Fruit fly (Drosophila melanogaster): Measurements from ENCODE around the gene CG14302.

CG14302 gene

DNA sequence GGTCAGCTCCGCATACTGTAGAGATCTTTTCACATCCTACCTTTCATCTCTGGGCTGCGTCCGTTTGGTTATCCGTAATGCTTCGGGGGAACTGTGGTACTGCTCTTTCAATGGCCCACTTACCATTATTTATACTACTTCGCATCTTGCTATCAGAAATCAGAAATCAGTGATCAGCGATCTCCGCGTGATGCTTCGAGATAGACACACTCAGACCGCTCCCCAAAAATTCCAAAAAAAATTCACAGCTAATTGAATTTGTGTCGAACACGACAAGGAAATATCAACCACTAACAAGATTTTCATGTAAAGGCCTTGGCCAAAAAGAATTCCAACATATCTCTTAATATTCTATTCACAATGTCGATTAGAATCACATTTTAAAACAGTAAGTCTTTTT lies 4.1 kb upstream of the CG14302 start, which contains the start of gene CG7715:
Gene CG7715, minus strand, starts transcription at position 101 of the 400 bp plus-strand sequence.
- TF ChIP-seq CG4318 (GFP tag; optimal IDR thresholded peaks at IDR 0.05): no peak
- no peak for TF ChIP-seq fd85E (GFP tag; optimal IDR thresholded peaks at IDR 0.05)
- TF ChIP-seq fd59A (GFP tag; optimal IDR thresholded peaks at IDR 0.05): no peak
- no peak for TF ChIP-seq CG10631 (GFP tag; optimal IDR thresholded peaks at IDR 0.05)
- TF ChIP-seq Hr38 (GFP tag; optimal IDR thresholded peaks at IDR 0.05): no peak
- no peak for TF ChIP-seq CG16779 (tag; optimal IDR thresholded peaks at IDR 0.05)
- no peak for TF ChIP-seq CG6792 (GFP tag; optimal IDR thresholded peaks at IDR 0.05)
- TF ChIP-seq CG10669 (GFP tag; optimal IDR thresholded peaks at IDR 0.05): no peak
- no peak for TF ChIP-seq CG8119 (GFP tag; IDR thresholded peaks at IDR 0.05)
- no peak for TF ChIP-seq CG11762 (GFP tag; optimal IDR thresholded peaks at IDR 0.05; ENCODE audit: insufficient read depth)
- no peak for TF ChIP-seq CG31627 (GFP tag; optimal IDR thresholded peaks at IDR 0.05)
- no peak for TF ChIP-seq CG3919 (GFP tag; optimal IDR thresholded peaks at IDR 0.05)
- TF ChIP-seq svp (GFP tag): no peak
- no peak for TF ChIP-seq salr (GFP tag; optimal IDR thresholded peaks at IDR 0.05)
- no peak for TF ChIP-seq CG6163 (GFP tag; IDR thresholded peaks at IDR 0.05)
- no peak for TF ChIP-seq CG8319 (GFP tag; optimal IDR thresholded peaks at IDR 0.05)
- no peak for TF ChIP-seq dsx (GFP tag; optimal IDR thresholded peaks at IDR 0.05; ENCODE audit: poor library complexity, severe bottlenecking)
- no peak for TF ChIP-seq Sox102F (GFP tag; optimal IDR thresholded peaks at IDR 0.05)

DNA sequence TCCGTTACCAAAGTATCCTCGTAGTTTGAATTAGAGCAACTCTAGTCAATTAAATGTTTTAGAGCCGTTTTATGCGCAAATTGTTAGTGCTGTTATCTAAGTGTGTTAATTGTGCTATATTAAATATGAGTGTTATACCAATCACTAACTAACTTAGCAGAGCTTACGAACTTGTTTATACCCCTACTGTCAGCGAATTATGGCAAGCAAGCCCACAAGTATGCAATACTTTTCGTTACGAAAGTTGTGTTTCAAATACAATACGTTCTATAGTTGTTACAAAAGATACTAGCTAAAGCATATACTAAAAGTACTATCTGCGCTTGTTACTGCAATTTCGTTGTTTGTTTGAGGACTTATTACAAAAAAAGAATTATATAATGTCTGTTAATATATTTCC lies 1.2 kb upstream of the CG14302 start:
- TF ChIP-seq salr (GFP tag; optimal IDR thresholded peaks at IDR 0.05) (no peak), CG3919 (GFP tag; optimal IDR thresholded peaks at IDR 0.05) (no peak)

DNA sequence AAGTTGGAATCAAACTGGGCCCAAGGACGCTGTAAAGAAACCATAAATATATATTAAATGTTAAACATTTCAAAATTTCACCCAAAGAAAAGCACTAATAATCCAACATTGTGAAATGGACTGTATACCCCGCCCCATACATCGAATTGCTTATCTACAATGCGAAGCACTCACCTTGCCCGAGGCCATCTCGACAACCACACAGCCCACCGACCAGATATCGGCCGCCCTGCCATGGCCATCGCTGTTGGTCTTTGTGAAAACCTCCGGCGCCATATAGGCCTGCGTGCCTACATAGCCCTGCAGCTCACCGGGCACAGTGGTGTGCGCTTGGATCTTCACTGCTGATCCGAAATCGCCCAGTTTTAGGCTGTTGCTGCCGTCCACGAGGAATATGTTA lies 1.1 kb downstream of the CG14302 start:
- TF ChIP-seq svp (GFP tag) (peak; percentile 63), cyc (GFP tag; optimal IDR thresholded peaks at IDR 0.05) (no peak)

DNA sequence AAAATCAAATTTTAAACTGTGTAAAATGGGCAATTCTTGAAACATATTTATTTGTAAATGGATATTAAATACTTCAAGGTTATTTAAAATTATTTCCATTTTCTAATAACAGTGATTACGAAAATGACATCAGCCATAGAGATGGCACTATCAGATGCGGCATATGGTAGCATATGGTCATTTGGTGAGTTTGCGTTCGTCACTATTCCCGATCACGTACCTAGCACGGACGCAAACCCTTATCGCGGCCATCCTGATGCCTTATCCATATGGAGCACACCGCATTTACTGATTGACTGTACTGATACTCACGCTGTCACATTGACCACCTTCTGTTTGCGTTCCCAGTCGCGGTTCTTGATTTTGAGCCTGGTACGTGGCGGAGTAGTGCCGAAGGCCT lies 5.6 kb downstream of the CG14302 start:
- TF ChIP-seq CG3919 (GFP tag; optimal IDR thresholded peaks at IDR 0.05) (no peak), dsx (GFP tag; optimal IDR thresholded peaks at IDR 0.05; ENCODE audit: poor library complexity, severe bottlenecking) (no peak), topi (GFP tag; optimal IDR thresholded peaks at IDR 0.05) (no peak), Hr4 (GFP tag; optimal IDR thresholded peaks at IDR 0.05) (no peak), Hr39 (GFP tag; optimal IDR thresholded peaks at IDR 0.05) (no peak), CG10669 (GFP tag; optimal IDR thresholded peaks at IDR 0.05) (no peak), salr (GFP tag; optimal IDR thresholded peaks at IDR 0.05) (no peak), Sox15 (GFP tag; optimal IDR thresholded peaks at IDR 0.05) (no peak), fd85E (GFP tag; optimal IDR thresholded peaks at IDR 0.05) (no peak), cyc (GFP tag; optimal IDR thresholded peaks at IDR 0.05) (no peak), CG11762 (GFP tag; optimal IDR thresholded peaks at IDR 0.05; ENCODE audit: insufficient read depth) (no peak), CG8319 (GFP tag; optimal IDR thresholded peaks at IDR 0.05) (no peak), CG34406 (GFP tag; optimal IDR thresholded peaks at IDR 0.05) (no peak), Gug (GFP tag; IDR thresholded peaks at IDR 0.05) (no peak)

DNA sequence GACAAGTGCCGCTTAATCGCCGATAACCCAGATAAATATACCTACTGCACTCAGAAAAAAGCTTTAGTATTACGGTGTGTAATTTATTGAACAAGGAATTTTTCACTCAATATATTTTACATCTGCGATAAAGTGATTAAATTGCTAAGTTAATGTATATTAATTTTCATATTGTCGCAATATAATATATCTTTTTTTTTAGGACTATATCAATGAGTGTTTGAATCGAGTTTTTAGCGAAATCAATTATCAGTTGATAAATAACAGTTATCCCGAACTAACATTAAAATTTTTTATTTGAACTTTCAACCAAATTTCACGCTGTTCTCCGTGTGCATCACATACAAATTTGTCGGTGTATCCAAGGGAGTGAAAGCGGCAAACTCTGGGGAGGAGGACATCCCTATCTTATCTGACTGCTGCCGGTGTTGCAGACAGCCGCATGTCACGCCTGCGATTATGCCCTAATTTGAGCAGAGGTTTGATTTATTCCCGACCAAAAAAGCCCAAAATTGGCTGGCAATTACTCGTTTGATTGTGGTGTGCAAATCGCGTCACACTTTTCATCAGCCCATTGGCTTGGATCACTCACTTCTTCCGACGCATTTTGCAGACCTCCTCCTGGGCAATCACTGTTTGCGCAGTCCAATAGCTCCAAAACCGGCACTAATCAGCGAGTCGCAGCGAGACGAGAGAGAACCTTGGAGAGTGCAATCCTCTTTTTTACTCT lies 6.4 kb downstream of the CG14302 start:
- TF ChIP-seq CG1621 (tag; optimal IDR thresholded peaks at IDR 0.05) (no peak), CG6808 (GFP tag; optimal IDR thresholded peaks at IDR 0.05) (no peak), Sox15 (GFP tag; optimal IDR thresholded peaks at IDR 0.05) (no peak), dac (GFP tag; optimal IDR thresholded peaks at IDR 0.05) (no peak), fd59A (GFP tag; optimal IDR thresholded peaks at IDR 0.05) (peak; percentile 26), OdsH (GFP tag; optimal IDR thresholded peaks at IDR 0.05) (no peak), Sox14 (GFP tag; optimal IDR thresholded peaks at IDR 0.05) (no peak), CG11762 (GFP tag; optimal IDR thresholded peaks at IDR 0.05; ENCODE audit: insufficient read depth) (no peak), svp (GFP tag) (peak; percentile 82), CG6163 (GFP tag; IDR thresholded peaks at IDR 0.05) (no peak), Blimp-1 (GFP tag; optimal IDR thresholded peaks at IDR 0.05) (no peak), topi (GFP tag; optimal IDR thresholded peaks at IDR 0.05) (no peak), Gug (GFP tag; IDR thresholded peaks at IDR 0.05) (no peak), Ets96B (tag; optimal IDR thresholded peaks at IDR 0.05) (peak; percentile 17), CG9139 (GFP tag; optimal IDR thresholded peaks at IDR 0.05) (no peak), CG31627 (GFP tag; optimal IDR thresholded peaks at IDR 0.05) (peak; percentile 29), eg (GFP tag; IDR thresholded peaks at IDR 0.05) (peak; percentile 16; the same call in 1 of the 3 replicates), fd85E (GFP tag; optimal IDR thresholded peaks at IDR 0.05) (no peak), Eip93F (GFP tag; optimal IDR thresholded peaks at IDR 0.05) (no peak), vri (GFP tag; optimal IDR thresholded peaks at IDR 0.05) (peak; percentile 28), achi (GFP tag; optimal IDR thresholded peaks at IDR 0.05) (no peak), cyc (GFP tag; optimal IDR thresholded peaks at IDR 0.05) (peak; percentile 32), Hr38 (GFP tag; optimal IDR thresholded peaks at IDR 0.05) (no peak), Ets21C (GFP tag; optimal IDR thresholded peaks at IDR 0.05) (no peak), CG11294 (GFP tag; IDR thresholded peaks at IDR 0.05) (no peak), Smox (GFP tag; optimal IDR thresholded peaks at IDR 0.05) (peak; percentile 29)

Data from whole organism, prepupa.